Worm (Caenorhabditis elegans) whole organism, late embryonic: ENCODE data around the gene T25G12.6.

Experiments
- ceh-9 ChIP-seq: sonication (generic microtip); optimal IDR thresholded peaks from 2 replicates; lab custom pipeline; 2016; ENCODE audit warnings: mild to moderate bottlenecking, missing genetic modification characterization, inconsistent platforms, missing compliant biosample characterization
- sox-4 ChIP-seq: sonication (generic microtip); optimal IDR thresholded peaks from 2 replicates; lab custom pipeline; 2017; ENCODE audit warnings: mild to moderate bottlenecking, missing genetic modification characterization, inconsistent platforms, missing compliant biosample characterization

DNA sequence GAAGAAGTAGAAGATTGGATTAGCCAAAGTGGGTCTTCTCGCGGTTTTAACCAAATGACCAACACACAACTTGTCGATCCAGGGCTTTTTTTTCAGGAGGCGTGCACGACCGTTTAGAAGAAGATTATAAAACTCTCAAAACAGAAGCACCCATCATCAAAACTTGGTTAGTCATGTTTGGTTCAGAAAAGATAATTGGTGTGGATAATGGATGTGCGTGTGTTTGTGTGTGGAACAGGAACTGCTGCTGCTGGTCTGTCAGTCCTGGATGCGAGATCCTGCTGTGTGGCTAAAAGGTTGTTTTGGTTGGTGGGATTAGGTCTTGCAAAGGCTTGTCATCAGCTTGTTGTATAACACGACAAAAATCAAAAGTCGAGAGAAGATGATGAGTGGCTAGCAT is 26.6 kb downstream of the T25G12.6 start:
- TF ChIP-seq ceh-9 (tag; lab: Kevin White, UChicago) (no peak), sox-4 (tag; lab: Kevin White, UChicago) (no peak)
